Worm (Caenorhabditis elegans): ENCODE data around the gene rer-1.

DNA sequence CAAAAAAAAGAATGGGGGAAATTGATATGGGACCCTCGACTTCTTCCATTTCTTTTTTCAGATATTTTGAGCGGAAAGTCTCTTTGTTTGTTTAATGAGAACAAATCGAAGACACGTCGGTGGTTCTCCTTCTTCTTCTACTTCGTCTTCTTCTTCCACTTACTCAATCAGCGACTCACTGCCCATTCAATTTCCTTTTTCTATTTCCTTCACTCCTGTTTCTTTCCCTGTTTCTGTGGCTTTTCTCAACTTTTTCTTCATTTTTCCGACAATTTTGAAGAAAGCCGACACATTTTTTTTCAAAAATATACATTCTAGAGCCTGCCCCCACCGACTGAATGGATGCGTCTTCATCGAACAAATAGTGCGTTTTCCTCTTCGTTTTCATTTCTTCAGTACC, 24.7 kb downstream of the rer-1 start, which contains the start of gene F46C5.4:
- no peak for TF ChIP-seq ref-1 (GFP tag; conservative IDR thresholded peaks at IDR 0.05)
- no peak for TF ChIP-seq tab-1 (GFP tag; IDR thresholded peaks at IDR 0.05)
- TF ChIP-seq klf-2 (GFP tag; conservative IDR thresholded peaks at IDR 0.05): no peak
- no peak for TF ChIP-seq ztf-29 (GFP tag; IDR thresholded peaks at IDR 0.05)
- TF ChIP-seq flt-1 (GFP tag; IDR thresholded peaks at IDR 0.05): no peak
- TF ChIP-seq T22C8.4 (GFP tag; IDR thresholded peaks at IDR 0.05): no peak
- no peak for TF ChIP-seq med-1 (GFP tag; optimal IDR thresholded peaks at IDR 0.05; ENCODE audit: insufficient read depth)
- no peak for TF ChIP-seq cog-1 (tag; optimal IDR thresholded peaks at IDR 0.05)
